Comparison of ENCODE assay signal across 1 fruit fly cellular context in the genomic region with DNA sequence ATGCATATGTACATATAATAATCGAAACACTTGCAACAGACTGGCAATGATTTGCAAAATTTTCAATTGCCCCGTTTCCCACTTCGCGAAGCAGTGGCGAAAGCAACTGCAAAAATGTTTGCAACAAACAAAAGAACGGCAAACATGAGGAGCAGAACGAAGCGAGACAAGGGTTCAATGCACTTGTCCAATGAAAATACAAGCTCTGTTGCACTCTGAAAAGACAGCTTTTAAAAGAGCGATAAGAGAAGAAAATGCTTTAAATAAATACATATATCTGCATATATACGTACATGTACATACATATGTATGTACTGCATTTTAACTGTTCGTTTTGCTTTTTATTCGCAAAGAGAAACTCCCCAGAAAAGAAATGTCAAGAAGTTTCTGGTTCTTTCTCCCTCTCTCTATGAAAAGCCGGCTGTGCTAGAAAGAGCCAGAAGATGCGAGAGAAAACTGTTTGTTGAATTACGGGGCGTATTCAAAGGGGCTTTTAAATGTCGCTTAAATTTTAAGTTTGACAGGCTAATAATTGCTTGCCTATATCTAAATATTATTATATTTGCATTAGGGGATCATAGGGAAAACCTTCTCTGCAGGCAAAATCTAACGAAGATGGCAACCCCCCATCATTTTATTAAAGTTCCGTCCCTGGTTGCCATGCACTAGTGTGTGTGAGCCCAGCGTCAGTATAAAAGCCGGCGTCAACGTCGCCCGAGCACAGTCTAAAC.
A peak's percentile ranks its signal among the peaks of the same experiment; 100 is the strongest.
TF ChIP-seq lines count a peak whose summit lies in the region.

Gene Hsp27, plus strand, starts transcription at position 719 of the 731 bp plus-strand sequence.

TF ChIP-seq in whole organism, embryonic, 481 proteins besides CTCF, POLR2A, EP300 and RAD21 (continued from another document and continues in another):
- TF ChIP-seq fd102C (GFP tag; optimal IDR thresholded peaks at IDR 0.05; lab: Kevin White, UChicago) (peak; percentile 55), ac (GFP tag; optimal IDR thresholded peaks at IDR 0.05; lab: Kevin White, UChicago) (peak; percentile 82), NFAT (GFP tag; IDR thresholded peaks at IDR 0.05; lab: Robert Waterston, UW) (peak; percentile 97), CG7745 (tag; optimal IDR thresholded peaks at IDR 0.05; lab: Kevin White, UChicago) (peak; percentile 70), unc-4 (GFP tag; IDR thresholded peaks at IDR 0.05; lab: Robert Waterston, UW; ENCODE audit: partially characterized antibody) (no peak), Oaz (GFP tag; IDR thresholded peaks at IDR 0.05; lab: Robert Waterston, UW) (peak; percentile 89), CG1529 (GFP tag; optimal IDR thresholded peaks at IDR 0.05; lab: Kevin White, UChicago) (peak; percentile 98), Dfd (GFP tag; optimal IDR thresholded peaks at IDR 0.05; lab: Kevin White, UChicago) (no peak), CG17385 (GFP tag; optimal IDR thresholded peaks at IDR 0.05; lab: Kevin White, UChicago) (peak; percentile 94), chif (GFP tag; optimal IDR thresholded peaks at IDR 0.05; lab: Kevin White, UChicago) (peak; percentile 88 to 92), dmrt11E (tag; optimal IDR thresholded peaks at IDR 0.05; lab: Kevin White, UChicago) (peak; percentile 95), dan (GFP tag; IDR thresholded peaks at IDR 0.05; lab: Robert Waterston, UW) (peak; percentile 94), odd (GFP tag; optimal IDR thresholded peaks at IDR 0.05; lab: Kevin White, UChicago) (peak; percentile 95), CG30020 (tag; optimal IDR thresholded peaks at IDR 0.05; lab: Kevin White, UChicago) (peak; percentile 79), ems (GFP tag; optimal IDR thresholded peaks at IDR 0.05; lab: Kevin White, UChicago) (peak; percentile 99), crol (GFP tag; IDR thresholded peaks at IDR 0.05; lab: Robert Waterston, UW) (peak; percentile 75), gfzf (GFP tag; optimal IDR thresholded peaks at IDR 0.05; lab: Kevin White, UChicago) (no peak), Fer2 (tag; optimal IDR thresholded peaks at IDR 0.05; lab: Kevin White, UChicago) (peak; percentile 88), grau (tag; optimal IDR thresholded peaks at IDR 0.05; lab: Kevin White, UChicago) (peak; percentile 97), tx (GFP tag; optimal IDR thresholded peaks at IDR 0.05; lab: Kevin White, UChicago) (peak; percentile 70), usp (GFP tag; optimal IDR thresholded peaks at IDR 0.05; lab: Kevin White, UChicago) (no peak), CG43689 (GFP tag; IDR thresholded peaks at IDR 0.05; lab: Robert Waterston, UW) (peak; percentile 95), Hey (tag; optimal IDR thresholded peaks at IDR 0.05; lab: Kevin White, UChicago) (peak; percentile 56), cg (GFP tag; optimal IDR thresholded peaks at IDR 0.05; lab: Kevin White, UChicago) (peak; percentile 90), sim (GFP tag; IDR thresholded peaks at IDR 0.05; lab: Robert Waterston, UW) (peak; percentile 97), wdn (GFP tag; IDR thresholded peaks at IDR 0.05; lab: Robert Waterston, UW) (peak; percentile 96), fru (optimal IDR thresholded peaks at IDR 0.05; lab: Kevin White, UChicago) (no peak), inv (GFP tag; IDR thresholded peaks at IDR 0.05; lab: Robert Waterston, UW; ENCODE audit: partially characterized antibody) (no peak), prd (optimal IDR thresholded peaks at IDR 0.05; lab: Kevin White, UChicago) (no peak), prd (GFP tag; IDR thresholded peaks at IDR 0.05; lab: Robert Waterston, UW) (peak; percentile 99), pb (GFP tag; optimal IDR thresholded peaks at IDR 0.05; lab: Kevin White, UChicago) (peak; percentile 91), CG12659 (GFP tag; optimal IDR thresholded peaks at IDR 0.05; lab: Kevin White, UChicago) (peak; percentile 97), slou (GFP tag; optimal IDR thresholded peaks at IDR 0.05; lab: Kevin White, UChicago) (peak; percentile 97), luna (GFP tag; optimal IDR thresholded peaks at IDR 0.05; lab: Kevin White, UChicago) (peak; percentile 60), bab2 (GFP tag; optimal IDR thresholded peaks at IDR 0.05; lab: Kevin White, UChicago) (peak; percentile 93), seq (GFP tag; IDR thresholded peaks at IDR 0.05; lab: Robert Waterston, UW) (peak; percentile 97), CG1647 (GFP tag; optimal IDR thresholded peaks at IDR 0.05; lab: Kevin White, UChicago) (peak; percentile 97), sr (GFP tag; IDR thresholded peaks at IDR 0.05; lab: Robert Waterston, UW) (peak; percentile 97), vvl (GFP tag; IDR thresholded peaks at IDR 0.05; lab: Robert Waterston, UW) (peak; percentile 99), sug (tag; optimal IDR thresholded peaks at IDR 0.05; lab: Kevin White, UChicago) (peak; percentile 87), CG9797 (GFP tag; optimal IDR thresholded peaks at IDR 0.05; lab: Kevin White, UChicago) (peak; percentile 50), ATbp (GFP tag; optimal IDR thresholded peaks at IDR 0.05; lab: Kevin White, UChicago) (peak; percentile 99), CG3407 (GFP tag; optimal IDR thresholded peaks at IDR 0.05; lab: Kevin White, UChicago) (peak; percentile 98), CG14441 (GFP tag; IDR thresholded peaks at IDR 0.05; lab: Robert Waterston, UW) (peak; percentile 99), CG13123 (GFP tag; optimal IDR thresholded peaks at IDR 0.05; lab: Kevin White, UChicago) (peak; percentile 95), Ssrp (tag; optimal IDR thresholded peaks at IDR 0.05; lab: Kevin White, UChicago) (peak; percentile 98), HmgD (GFP tag; optimal IDR thresholded peaks at IDR 0.05; lab: Kevin White, UChicago) (peak; percentile 38), CG12391 (tag; optimal IDR thresholded peaks at IDR 0.05; lab: Kevin White, UChicago) (peak; percentile 98), CG11695 (GFP tag; IDR thresholded peaks at IDR 0.05; lab: Robert Waterston, UW) (peak; percentile 99), CG18764 (GFP tag; optimal IDR thresholded peaks at IDR 0.05; lab: Kevin White, UChicago) (peak; percentile 97), Atf-2 (GFP tag; optimal IDR thresholded peaks at IDR 0.05; lab: Kevin White, UChicago) (peak; percentile 86), phol (tag; optimal IDR thresholded peaks at IDR 0.05; lab: Kevin White, UChicago) (peak; percentile 98), mirr (GFP tag; optimal IDR thresholded peaks at IDR 0.05; lab: Kevin White, UChicago) (peak; percentile 81), Dip3 (GFP tag; optimal IDR thresholded peaks at IDR 0.05; lab: Kevin White, UChicago) (peak; percentile 93), gro (GFP tag; optimal IDR thresholded peaks at IDR 0.05; lab: Kevin White, UChicago) (peak; percentile 96), Adf1 (GFP tag; IDR thresholded peaks at IDR 0.05; lab: Robert Waterston, UW) (peak; percentile 87), CG3847 (GFP tag; IDR thresholded peaks at IDR 0.05; lab: Robert Waterston, UW) (peak; percentile 96), Oli (tag; optimal IDR thresholded peaks at IDR 0.05; lab: Kevin White, UChicago) (peak; percentile 99), ap (GFP tag; IDR thresholded peaks at IDR 0.05; lab: Robert Waterston, UW) (peak; percentile 95), CG2116 (GFP tag; optimal IDR thresholded peaks at IDR 0.05; lab: Kevin White, UChicago) (peak; percentile 82), CG7271 (tag; optimal IDR thresholded peaks at IDR 0.05; lab: Kevin White, UChicago) (peak; percentile 90), CG17359 (tag; optimal IDR thresholded peaks at IDR 0.05; lab: Kevin White, UChicago) (peak; percentile 99), trh (GFP tag; optimal IDR thresholded peaks at IDR 0.05; lab: Kevin White, UChicago) (peak; percentile 96), CG14014 (GFP tag; IDR thresholded peaks at IDR 0.05; lab: Robert Waterston, UW) (peak; percentile 96), run (tag; optimal IDR thresholded peaks at IDR 0.05; lab: Kevin White, UChicago) (peak; percentile 95), Kr (GFP tag; optimal IDR thresholded peaks at IDR 0.05; lab: Kevin White, UChicago) (peak; percentile 33), CG3163 (GFP tag; optimal IDR thresholded peaks at IDR 0.05; lab: Kevin White, UChicago) (peak; percentile 69), CG15514 (GFP tag; optimal IDR thresholded peaks at IDR 0.05; lab: Kevin White, UChicago) (peak; percentile 93), CG9437 (GFP tag; optimal IDR thresholded peaks at IDR 0.05; lab: Kevin White, UChicago) (peak; percentile 92), z (GFP tag; IDR thresholded peaks at IDR 0.05; lab: Robert Waterston, UW) (peak; percentile 78; the same call in 2 of the 3 replicates), MESR4 (GFP tag; optimal IDR thresholded peaks at IDR 0.05; lab: Kevin White, UChicago) (peak; percentile 63), Med (GFP tag; lab: Kevin White, UChicago) (peak; percentile 98), BtbVII (GFP tag; optimal IDR thresholded peaks at IDR 0.05; lab: Kevin White, UChicago) (peak; percentile 96), CG11247 (GFP tag; IDR thresholded peaks at IDR 0.05; lab: Robert Waterston, UW) (peak; percentile 98), Vsx1 (GFP tag; optimal IDR thresholded peaks at IDR 0.05; lab: Kevin White, UChicago) (peak; percentile 96), sna (GFP tag; IDR thresholded peaks at IDR 0.05; lab: Robert Waterston, UW; ENCODE audit: partially characterized antibody) (no peak), CG34224 (GFP tag; IDR thresholded peaks at IDR 0.05; lab: Robert Waterston, UW; ENCODE audit: partially characterized antibody) (peak; percentile 31; the same call in 1 of the 3 replicates), otp (GFP tag; IDR thresholded peaks at IDR 0.05; lab: Robert Waterston, UW) (peak; percentile 97), fu2 (GFP tag; optimal IDR thresholded peaks at IDR 0.05; lab: Kevin White, UChicago) (peak; percentile 75), CG10274 (GFP tag; optimal IDR thresholded peaks at IDR 0.05; lab: Kevin White, UChicago) (peak; percentile 90), caup (GFP tag; optimal IDR thresholded peaks at IDR 0.05; lab: Kevin White, UChicago; ENCODE audit: severe bottlenecking) (peak; percentile 95), CG3065 (GFP tag; optimal IDR thresholded peaks at IDR 0.05; lab: Kevin White, UChicago) (peak; percentile 95), CG12744 (GFP tag; optimal IDR thresholded peaks at IDR 0.05; lab: Kevin White, UChicago) (peak; percentile 79), CG18476 (GFP tag; optimal IDR thresholded peaks at IDR 0.05; lab: Kevin White, UChicago) (peak; percentile 98), vnd (GFP tag; IDR thresholded peaks at IDR 0.05; lab: Robert Waterston, UW; ENCODE audit: partially characterized antibody) (no peak), CG5245 (GFP tag; optimal IDR thresholded peaks at IDR 0.05; lab: Kevin White, UChicago) (peak; percentile 99), CG13775 (GFP tag; optimal IDR thresholded peaks at IDR 0.05; lab: Kevin White, UChicago) (peak; percentile 95), gcm (GFP tag; optimal IDR thresholded peaks at IDR 0.05; lab: Kevin White, UChicago) (peak; percentile 97), CG10321 (GFP tag; IDR thresholded peaks at IDR 0.05; lab: Robert Waterston, UW) (peak; percentile 80), NK7.1 (GFP tag; optimal IDR thresholded peaks at IDR 0.05; lab: Kevin White, UChicago) (peak; percentile 93), CG10147 (GFP tag; optimal IDR thresholded peaks at IDR 0.05; lab: Kevin White, UChicago) (peak; percentile 96), CG7839 (tag; optimal IDR thresholded peaks at IDR 0.05; lab: Kevin White, UChicago) (peak; percentile 99), repo (GFP tag; optimal IDR thresholded peaks at IDR 0.05; lab: Kevin White, UChicago) (peak; percentile 89), crp (GFP tag; optimal IDR thresholded peaks at IDR 0.05; lab: Kevin White, UChicago) (peak; percentile 4 to 66), CG6175 (GFP tag; IDR thresholded peaks at IDR 0.05; lab: Robert Waterston, UW) (peak; percentile 97), CG9817 (tag; optimal IDR thresholded peaks at IDR 0.05; lab: Kevin White, UChicago) (peak; percentile 96), peb (GFP tag; IDR thresholded peaks at IDR 0.05; lab: Robert Waterston, UW) (peak; percentile 98), Neu2 (GFP tag; optimal IDR thresholded peaks at IDR 0.05; lab: Kevin White, UChicago; ENCODE audit: borderline replicate concordance) (no peak), Elba2 (GFP tag; optimal IDR thresholded peaks at IDR 0.05; lab: Kevin White, UChicago) (peak; percentile 50), CHES-1-like (GFP tag; optimal IDR thresholded peaks at IDR 0.05; lab: Kevin White, UChicago) (peak; percentile 83), vfl (GFP tag; optimal IDR thresholded peaks at IDR 0.05; lab: Kevin White, UChicago) (peak; percentile 97), Awh (GFP tag; IDR thresholded peaks at IDR 0.05; lab: Robert Waterston, UW) (peak; percentile 99), exex (tag; optimal IDR thresholded peaks at IDR 0.05; lab: Kevin White, UChicago) (no peak), eyg (GFP tag; optimal IDR thresholded peaks at IDR 0.05; lab: Kevin White, UChicago) (peak; percentile 92), crc (GFP tag; optimal IDR thresholded peaks at IDR 0.05; lab: Kevin White, UChicago) (peak; percentile 92), CG12155 (GFP tag; optimal IDR thresholded peaks at IDR 0.05; lab: Kevin White, UChicago) (peak; percentile 96), CG12299 (tag; optimal IDR thresholded peaks at IDR 0.05; lab: Kevin White, UChicago) (peak; percentile 96), Myb (GFP tag; optimal IDR thresholded peaks at IDR 0.05; lab: Kevin White, UChicago) (peak; percentile 76), D (optimal IDR thresholded peaks at IDR 0.05; lab: Kevin White, UChicago) (no peak), D (GFP tag; optimal IDR thresholded peaks at IDR 0.05; lab: Kevin White, UChicago) (peak; percentile 98), D19B (GFP tag; optimal IDR thresholded peaks at IDR 0.05; lab: Kevin White, UChicago) (peak; percentile 90), wor (GFP tag; IDR thresholded peaks at IDR 0.05; lab: Robert Waterston, UW) (peak; percentile 97), row (GFP tag; IDR thresholded peaks at IDR 0.05; lab: Robert Waterston, UW) (peak; percentile 98), slp2 (GFP tag; optimal IDR thresholded peaks at IDR 0.05; lab: Kevin White, UChicago) (peak; percentile 95), br (optimal IDR thresholded peaks at IDR 0.05; lab: Kevin White, UChicago) (no peak), CG1602 (GFP tag; optimal IDR thresholded peaks at IDR 0.05; lab: Kevin White, UChicago) (peak; percentile 98), Camta (GFP tag; optimal IDR thresholded peaks at IDR 0.05; lab: Kevin White, UChicago) (peak; percentile 98), lbe (GFP tag; optimal IDR thresholded peaks at IDR 0.05; lab: Kevin White, UChicago) (peak; percentile 99), Doc3 (GFP tag; IDR thresholded peaks at IDR 0.05; lab: Robert Waterston, UW; ENCODE audit: partially characterized antibody) (no peak), Blimp-1 (GFP tag; optimal IDR thresholded peaks at IDR 0.05; lab: Kevin White, UChicago) (peak; percentile 98), nau (GFP tag; optimal IDR thresholded peaks at IDR 0.05; lab: Kevin White, UChicago) (peak; percentile 99), Dll (GFP tag; IDR thresholded peaks at IDR 0.05; lab: Robert Waterston, UW; ENCODE audit: partially characterized antibody) (0 out of 4 replicates have a peak, but pooled peaks have one; percentile 33)
